Fruit fly (Drosophila melanogaster) whole organism, embryonic: ENCODE measurements around the gene mRpL32.
A peak's percentile ranks its signal among the peaks of the same experiment; 100 is the strongest.

Source experiments
- B-H2 ChIP-seq: fragments of 200-800 bp; sonication (Bioruptor generic); optimal IDR thresholded peaks from 2 replicates; lab custom pipeline; 2018; ENCODE audit warnings: missing biosample characterization, mild to moderate bottlenecking, missing genetic modification characterization
- BEAF-32 ChIP-seq: fragments of 200-800 bp; sonication (Bioruptor generic); optimal IDR thresholded peaks from 3 replicates; lab custom pipeline; 2017; ENCODE audit warnings: missing biosample characterization, missing genetic modification characterization, mild to moderate bottlenecking, moderate library complexity, missing genetic modification reagents
- BtbVII ChIP-seq: fragments of 200-800 bp; sonication (Bioruptor generic); optimal IDR thresholded peaks from 3 replicates; lab custom pipeline; 2017; ENCODE audit warnings: missing biosample characterization, mild to moderate bottlenecking, missing genetic modification characterization
- CG10267 ChIP-seq: fragments of 200-800 bp; sonication (Bioruptor generic); optimal IDR thresholded peaks from 2 replicates; lab custom pipeline; 2018; ENCODE audit warnings: missing biosample characterization, mild to moderate bottlenecking, missing genetic modification characterization, moderate library complexity
- CG10543 ChIP-seq: fragments of 200-800 bp; sonication (Bioruptor generic); optimal IDR thresholded peaks from 3 replicates; lab custom pipeline; 2017; ENCODE audit warnings: missing biosample characterization, mild to moderate bottlenecking, missing genetic modification characterization, moderate library complexity
- CG12155 ChIP-seq: fragments of 200-800 bp; sonication (Bioruptor generic); optimal IDR thresholded peaks from 3 replicates; lab custom pipeline; 2016; ENCODE audit warnings: missing biosample characterization, missing genetic modification characterization
- CG12219 ChIP-seq: fragments of 200-800 bp; sonication (Bioruptor generic); optimal IDR thresholded peaks from 3 replicates; lab custom pipeline; 2018; ENCODE audit warnings: missing biosample characterization, mild to moderate bottlenecking, missing genetic modification characterization
- CG12391 ChIP-seq: fragments of 200-800 bp; sonication (Bioruptor generic); optimal IDR thresholded peaks from 3 replicates; lab custom pipeline; 2018; ENCODE audit warnings: missing biosample characterization, mild to moderate bottlenecking, missing genetic modification characterization, moderate library complexity
- CG12769 ChIP-seq: fragments of 200-800 bp; sonication (Bioruptor generic); optimal IDR thresholded peaks from 2 replicates; lab custom pipeline; 2019; ENCODE audit warnings: missing biosample characterization, mild to moderate bottlenecking, missing genetic modification characterization, moderate library complexity
- CG13624 ChIP-seq: fragments of 200-800 bp; sonication (Bioruptor generic); optimal IDR thresholded peaks from 2 replicates; lab custom pipeline; 2016; ENCODE audit warnings: missing biosample characterization, missing genetic modification characterization
- CG15514 ChIP-seq: fragments of 200-800 bp; sonication (Bioruptor generic); optimal IDR thresholded peaks from 3 replicates; lab custom pipeline; 2017; ENCODE audit warnings: missing biosample characterization, missing genetic modification characterization, mild to moderate bottlenecking, moderate library complexity, missing genetic modification reagents
- CG2199 ChIP-seq: fragments of 200-800 bp; sonication (Bioruptor generic); IDR thresholded peaks from 3 replicates; pipeline ENCODE4 v1.3.6; 2022; ENCODE audit warnings: missing biosample characterization, missing genetic modification characterization
- CG33213 ChIP-seq: fragments of 200-800 bp; sonication (Bioruptor generic); optimal IDR thresholded peaks from 3 replicates; lab custom pipeline; 2016; ENCODE audit warnings: missing biosample characterization, missing genetic modification characterization
- CG34422 ChIP-seq: fragments of 200-800 bp; sonication (Bioruptor generic); IDR thresholded peaks from 3 replicates; pipeline ENCODE4 v1.3.6; 2022; ENCODE audit warnings: missing biosample characterization, missing genetic modification characterization
- CG43689 ChIP-seq: fragments of 200-800 bp; sonication (Bioruptor generic); IDR thresholded peaks from 2 replicates; pipeline ENCODE4 v1.3.6; 2022; ENCODE audit warnings: missing biosample characterization, missing genetic modification characterization
- CG6254 ChIP-seq: fragments of 200-800 bp; sonication (Bioruptor generic); optimal IDR thresholded peaks from 3 replicates; lab custom pipeline; 2017; ENCODE audit warnings: mild to moderate bottlenecking, missing biosample characterization, missing genetic modification reagents, missing genetic modification characterization
- CG6272 ChIP-seq: fragments of 200-800 bp; sonication (Bioruptor generic); IDR thresholded peaks from 2 replicates; pipeline ENCODE4 v1.3.6; 2022; ENCODE audit warnings: missing biosample characterization, missing genetic modification characterization
- CG6813 ChIP-seq: fragments of 200-800 bp; sonication (Bioruptor generic); optimal IDR thresholded peaks from 2 replicates; lab custom pipeline; 2017; ENCODE audit warnings: missing biosample characterization, missing genetic modification characterization, mild to moderate bottlenecking, moderate library complexity, missing genetic modification reagents
- CrebB ChIP-seq: fragments of 200-800 bp; sonication (Bioruptor generic); optimal IDR thresholded peaks from 3 replicates; lab custom pipeline; 2018; ENCODE audit warnings: missing biosample characterization, mild to moderate bottlenecking, missing genetic modification characterization
- ERR ChIP-seq: fragments of 200-800 bp; sonication (Bioruptor generic); optimal IDR thresholded peaks from 2 replicates; lab custom pipeline; 2016; ENCODE audit warnings: missing biosample characterization, missing genetic modification characterization
- Hey ChIP-seq: fragments of 200-800 bp; sonication (Bioruptor generic); optimal IDR thresholded peaks from 3 replicates; lab custom pipeline; 2018; ENCODE audit warnings: missing biosample characterization, mild to moderate bottlenecking, missing genetic modification characterization
- HmgD ChIP-seq: fragments of 200-800 bp; sonication (Bioruptor generic); optimal IDR thresholded peaks from 3 replicates; lab custom pipeline; 2016; ENCODE audit warnings: missing biosample characterization, missing genetic modification characterization
- Hr39 ChIP-seq: fragments of >200 bp; optimal IDR thresholded peaks from 2 replicates; lab custom pipeline; 2017
- Hsf ChIP-seq: fragments of 200-800 bp; sonication (Bioruptor generic); optimal IDR thresholded peaks from 3 replicates; lab custom pipeline; 2016; ENCODE audit warnings: missing biosample characterization, missing genetic modification characterization
- Jarid2 ChIP-seq: fragments of 200-800 bp; sonication (Bioruptor generic); optimal IDR thresholded peaks from 3 replicates; lab custom pipeline; 2017; ENCODE audit warnings: mild to moderate bottlenecking, missing biosample characterization, missing genetic modification reagents, missing genetic modification characterization
- MTF-1 ChIP-seq: fragments of 200-800 bp; sonication (Bioruptor generic); optimal IDR thresholded peaks from 2 replicates; lab custom pipeline; 2018; ENCODE audit warnings: missing biosample characterization, mild to moderate bottlenecking, missing genetic modification characterization, borderline replicate concordance
- Mad ChIP-seq: fragments of 200-800 bp; sonication (Bioruptor generic); optimal IDR thresholded peaks from 2 replicates; lab custom pipeline; 2016; ENCODE audit warnings: missing biosample characterization, missing genetic modification characterization
- Med ChIP-seq: fragments of 200-800 bp; sonication (Bioruptor generic); peaks from one replicate; lab custom pipeline; 2016; ENCODE audit warnings: missing biosample characterization, missing genetic modification characterization, mild to moderate bottlenecking, inconsistent platforms, moderate library complexity
- Pdp1 ChIP-seq, 2 experiments: fragments of 200-800 bp; sonication (Bioruptor generic); optimal IDR thresholded peaks; 3 replicates each; lab custom pipeline; 2016; ENCODE audit warnings: missing biosample characterization in 2 of 2, missing genetic modification characterization in 2 of 2, mild to moderate bottlenecking in 1 of 2, moderate library complexity in 1 of 2
- bigmax ChIP-seq: fragments of 200-800 bp; sonication (Bioruptor generic); optimal IDR thresholded peaks from 2 replicates; lab custom pipeline; 2018; ENCODE audit warnings: missing biosample characterization, mild to moderate bottlenecking, missing genetic modification characterization
- caup ChIP-seq: fragments of 200-800 bp; sonication (Bioruptor generic); optimal IDR thresholded peaks from 3 replicates; lab custom pipeline; 2017; ENCODE audit warnings: missing biosample characterization, mild to moderate bottlenecking, missing genetic modification characterization, moderate library complexity; ENCODE audit not compliant: severe bottlenecking
- corto ChIP-seq: fragments of 200-800 bp; sonication (Bioruptor generic); optimal IDR thresholded peaks from 2 replicates; lab custom pipeline; 2016; ENCODE audit warnings: missing biosample characterization, mild to moderate bottlenecking, missing genetic modification characterization, moderate library complexity
- dimm ChIP-seq: fragments of 200-800 bp; sonication (Bioruptor generic); IDR thresholded peaks from 2 replicates; pipeline ENCODE4 v1.3.6; 2022; ENCODE audit warnings: missing biosample characterization, missing genetic modification characterization
- fd102C ChIP-seq: fragments of 200-800 bp; sonication (Bioruptor generic); optimal IDR thresholded peaks from 2 replicates; lab custom pipeline; 2018; ENCODE audit warnings: missing biosample characterization, mild to moderate bottlenecking, missing genetic modification characterization, moderate library complexity
- klu ChIP-seq: fragments of 200-800 bp; sonication (Bioruptor generic); IDR thresholded peaks from 2 replicates; pipeline ENCODE4 v1.3.6; 2022; ENCODE audit warnings: missing biosample characterization, missing genetic modification characterization
- kni ChIP-seq: fragments of 200-800 bp; sonication (Bioruptor generic); optimal IDR thresholded peaks from 3 replicates; lab custom pipeline; 2017; ENCODE audit warnings: mild to moderate bottlenecking, missing biosample characterization, missing genetic modification reagents, missing genetic modification characterization
- maf-S ChIP-seq: fragments of 200-800 bp; sonication (Bioruptor generic); optimal IDR thresholded peaks from 2 replicates; lab custom pipeline; 2016; ENCODE audit warnings: missing biosample characterization, missing genetic modification characterization
- nau ChIP-seq: fragments of 200-800 bp; sonication (Bioruptor generic); optimal IDR thresholded peaks from 3 replicates; lab custom pipeline; 2017; ENCODE audit warnings: missing biosample characterization, mild to moderate bottlenecking, missing genetic modification characterization, missing genetic modification reagents
- nerfin-1 ChIP-seq: fragments of 200-800 bp; sonication (Bioruptor generic); optimal IDR thresholded peaks from 3 replicates; lab custom pipeline; 2019; ENCODE audit warnings: missing biosample characterization, mild to moderate bottlenecking, missing genetic modification characterization, moderate library complexity
- onecut ChIP-seq: fragments of 200-800 bp; sonication (Bioruptor generic); IDR thresholded peaks from 2 replicates; pipeline ENCODE4 v1.3.6; 2022; ENCODE audit warnings: missing biosample characterization, missing genetic modification characterization
- phol ChIP-seq: fragments of 200-800 bp; sonication (Bioruptor generic); optimal IDR thresholded peaks from 3 replicates; lab custom pipeline; 2018; ENCODE audit warnings: missing biosample characterization, mild to moderate bottlenecking, missing genetic modification characterization, moderate library complexity
- pum ChIP-seq: fragments of 200-800 bp; sonication (Bioruptor generic); optimal IDR thresholded peaks from 2 replicates; lab custom pipeline; 2016; ENCODE audit warnings: missing biosample characterization, missing genetic modification characterization
- pzg ChIP-seq: fragments of 200-800 bp; sonication (Bioruptor generic); optimal IDR thresholded peaks from 3 replicates; lab custom pipeline; 2018; ENCODE audit warnings: missing biosample characterization, mild to moderate bottlenecking, missing genetic modification characterization, moderate library complexity
- ranshi ChIP-seq: fragments of 200-800 bp; sonication (Bioruptor generic); IDR thresholded peaks from 2 replicates; pipeline ENCODE4 v1.3.6; 2022; ENCODE audit warnings: missing biosample characterization, missing genetic modification characterization
- sens ChIP-seq: fragments of 200-800 bp; sonication (Bioruptor generic); peaks from one replicate; lab custom pipeline; 2016; ENCODE audit warnings: missing biosample characterization, missing genetic modification characterization
- sqz ChIP-seq: fragments of 200-800 bp; sonication (Bioruptor generic); optimal IDR thresholded peaks from 3 replicates; lab custom pipeline; 2018; ENCODE audit warnings: missing biosample characterization, mild to moderate bottlenecking, missing genetic modification characterization
- trh ChIP-seq: fragments of 200-800 bp; sonication (Bioruptor generic); optimal IDR thresholded peaks from 2 replicates; lab custom pipeline; 2016; ENCODE audit warnings: missing biosample characterization, missing genetic modification characterization
- usp ChIP-seq: fragments of >200 bp; optimal IDR thresholded peaks from 2 replicates; lab custom pipeline; 2017; ENCODE audit warnings: missing biosample characterization, missing genetic modification characterization

The mRpL32 gene

dm6 chr3R:31218997-31219992 is 33.4 kb upstream of the mRpL32 start, which contains the start of gene ATPsynC (continued):
- peak; percentile 96 for TF ChIP-seq phol (tag; lab: Kevin White, UChicago)
- no peak for TF ChIP-seq CG34422 (GFP tag; lab: Robert Waterston, UW)
- TF ChIP-seq CG13624 (GFP tag; lab: Kevin White, UChicago): peak; percentile 45
- peak; percentile 58 for TF ChIP-seq ERR (GFP tag; lab: Kevin White, UChicago)
- TF ChIP-seq MTF-1 (GFP tag; lab: Kevin White, UChicago): peak; percentile 7
- TF ChIP-seq CG12391 (tag; lab: Kevin White, UChicago): peak; percentile 57
- peak; percentile 34 for TF ChIP-seq CG6813 (GFP tag; lab: Kevin White, UChicago)
- peak; percentile 48 for TF ChIP-seq CG12155 (GFP tag; lab: Kevin White, UChicago)
- peak; percentile 49 for TF ChIP-seq CG6254
- TF ChIP-seq CG12219 (GFP tag; lab: Kevin White, UChicago): no peak
- TF ChIP-seq caup (GFP tag; lab: Kevin White, UChicago): peak; percentile 27
- TF ChIP-seq BtbVII (GFP tag; lab: Kevin White, UChicago): peak; percentile 31
- TF ChIP-seq CG6272 (GFP tag; lab: Robert Waterston, UW): peak; percentile 34; the same call in 1 of the 2 replicates
- TF ChIP-seq dimm: no peak
- peak; percentile 96 for TF ChIP-seq Med (GFP tag; lab: Kevin White, UChicago)
- peak; percentile 45 for TF ChIP-seq B-H2 (GFP tag; lab: Kevin White, UChicago)
- TF ChIP-seq klu (GFP tag; lab: Robert Waterston, UW): no peak
- TF ChIP-seq CG12769: peak; percentile 63
- no peak for TF ChIP-seq CG2199 (GFP tag; lab: Robert Waterston, UW)
- peak; percentile 77 for TF ChIP-seq nerfin-1 (tag; lab: Kevin White, UChicago)
- TF ChIP-seq sqz: no peak
- TF ChIP-seq CG10267 (tag; lab: Kevin White, UChicago): peak; percentile 67
- TF ChIP-seq CrebB: peak; percentile 48
- no peak for TF ChIP-seq Hr39 (lab: Kevin White, UChicago)
- TF ChIP-seq HmgD (GFP tag; lab: Kevin White, UChicago): peak; percentile 83
- no peak for TF ChIP-seq usp (GFP tag; lab: Kevin White, UChicago)
- TF ChIP-seq sens: peak; percentile 83
- TF ChIP-seq onecut: peak; percentile 40
- peak; percentile 44 for TF ChIP-seq Hsf (GFP tag; lab: Kevin White, UChicago)
- peak; percentile 44 for TF ChIP-seq maf-S (GFP tag; lab: Kevin White, UChicago)
- TF ChIP-seq CG15514 (GFP tag; lab: Kevin White, UChicago): peak; percentile 94
- peak; percentile 89 for TF ChIP-seq CG33213
- no peak for TF ChIP-seq Hey (tag; lab: Kevin White, UChicago)
- peak; percentile 61 for TF ChIP-seq nau (GFP tag; lab: Kevin White, UChicago)
- no peak for TF ChIP-seq corto (GFP tag; lab: Kevin White, UChicago)
- peak; percentile 26 for TF ChIP-seq pum (GFP tag; lab: Kevin White, UChicago)
- no peak for TF ChIP-seq CG43689 (GFP tag; lab: Robert Waterston, UW)
- peak; percentile 78 for TF ChIP-seq Jarid2 (GFP tag; lab: Kevin White, UChicago)
- peak; percentile 64 for TF ChIP-seq kni (GFP tag; lab: Kevin White, UChicago)
- TF ChIP-seq pzg (GFP tag; lab: Kevin White, UChicago): peak; percentile 100
- TF ChIP-seq trh (GFP tag; lab: Kevin White, UChicago): no peak
- peak; percentile 85 for TF ChIP-seq bigmax (GFP tag; lab: Kevin White, UChicago)
- TF ChIP-seq Pdp1 (GFP tag; optimal IDR thresholded peaks at IDR 0.05; lab: Kevin White, UChicago): peak in 1 of 2 experiments; percentile 98
- TF ChIP-seq Mad (GFP tag; lab: Kevin White, UChicago): peak; percentile 41
- peak; percentile 76 for TF ChIP-seq CG10543 (GFP tag; lab: Kevin White, UChicago)
- TF ChIP-seq fd102C (GFP tag; lab: Kevin White, UChicago): peak; percentile 7
- TF ChIP-seq BEAF-32: peak; percentile 71
- TF ChIP-seq ranshi: no peak
